Fruit fly (Drosophila melanogaster): ENCODE measurements around the gene CG33783.

The CG33783 gene

dm6 chr3R:10109212-10109880 is 42.8 kb downstream of the CG33783 start (continued):
- TF ChIP-seq Dll (GFP tag; IDR thresholded peaks at IDR 0.05; ENCODE audit: partially characterized antibody) (peak; percentile 53; the same call in 2 of the 4 replicates), knrl (GFP tag; IDR thresholded peaks at IDR 0.05; ENCODE audit: partially characterized antibody) (no peak), cg (GFP tag; optimal IDR thresholded peaks at IDR 0.05) (peak; percentile 97), dm (GFP tag; optimal IDR thresholded peaks at IDR 0.05) (peak; percentile 10), Deaf1 (tag; optimal IDR thresholded peaks at IDR 0.05) (peak; percentile 89), CG15269 (tag; optimal IDR thresholded peaks at IDR 0.05) (peak; percentile 16), Rx (GFP tag; IDR thresholded peaks at IDR 0.05) (no peak), CG6791 (GFP tag; IDR thresholded peaks at IDR 0.05; ENCODE audit: partially characterized antibody) (no peak), pan (optimal IDR thresholded peaks at IDR 0.05) (no peak), pan (GFP tag; optimal IDR thresholded peaks at IDR 0.05 in 1 of 2, IDR thresholded peaks at IDR 0.05 in 1 of 2) (peak in 1 of 2 experiments; percentile 34), Xrp1 (GFP tag; IDR thresholded peaks at IDR 0.05) (0 out of 2 replicates have a peak, but pooled peaks have one; percentile 30), MBD-R2 (GFP tag; IDR thresholded peaks at IDR 0.05) (peak; percentile 26; the same call in 1 of the 2 replicates), wdn (GFP tag; IDR thresholded peaks at IDR 0.05) (0 out of 2 replicates have a peak, but pooled peaks have one; percentile 15), CG10366 (GFP tag; IDR thresholded peaks at IDR 0.05) (no peak), gcm (GFP tag; optimal IDR thresholded peaks at IDR 0.05) (peak; percentile 32), chinmo (GFP tag; IDR thresholded peaks at IDR 0.05; ENCODE audit: partially characterized antibody) (peak; percentile 80; the same call in 1 of the 4 replicates), Bgb (GFP tag; IDR thresholded peaks at IDR 0.05; ENCODE audit: partially characterized antibody) (no peak), amos (GFP tag; IDR thresholded peaks at IDR 0.05; ENCODE audit: partially characterized antibody) (peak; percentile 19; the same call in 1 of the 2 replicates), cwo (GFP tag; optimal IDR thresholded peaks at IDR 0.05) (peak; percentile 11), prd (optimal IDR thresholded peaks at IDR 0.05) (no peak), prd (GFP tag; IDR thresholded peaks at IDR 0.05) (0 out of 3 replicates have a peak, but pooled peaks have one; percentile 16), inv (GFP tag; IDR thresholded peaks at IDR 0.05; ENCODE audit: partially characterized antibody) (no peak), vnd (GFP tag; IDR thresholded peaks at IDR 0.05; ENCODE audit: partially characterized antibody) (no peak), ERR (GFP tag; optimal IDR thresholded peaks at IDR 0.05) (no peak), CG7556 (GFP tag; optimal IDR thresholded peaks at IDR 0.05) (peak; percentile 3), CG10543 (GFP tag; optimal IDR thresholded peaks at IDR 0.05) (peak; percentile 19), CG9932 (GFP tag; IDR thresholded peaks at IDR 0.05) (0 out of 2 replicates have a peak, but pooled peaks have one; percentile 21), Dip2 (GFP tag; IDR thresholded peaks at IDR 0.05) (no peak), CG8359 (GFP tag; optimal IDR thresholded peaks at IDR 0.05; ENCODE audit: borderline replicate concordance) (no peak), CG11696 (GFP tag; IDR thresholded peaks at IDR 0.05) (no peak), Fer1 (GFP tag; optimal IDR thresholded peaks at IDR 0.05) (peak; percentile 56), yki (optimal IDR thresholded peaks at IDR 0.05) (peak; percentile 92), H2.0 (GFP tag; IDR thresholded peaks at IDR 0.05) (no peak), nerfin-2 (GFP tag; IDR thresholded peaks at IDR 0.05; ENCODE audit: partially characterized antibody) (no peak), Jarid2 (GFP tag; optimal IDR thresholded peaks at IDR 0.05) (no peak), Ptx1 (GFP tag; IDR thresholded peaks at IDR 0.05) (peak; percentile 16; the same call in 1 of the 2 replicates), gsb-n (tag; optimal IDR thresholded peaks at IDR 0.05) (no peak), Dbx (GFP tag; IDR thresholded peaks at IDR 0.05) (peak; percentile 54; the same call in 2 of the 3 replicates), Pdp1 (GFP tag; optimal IDR thresholded peaks at IDR 0.05) (peak in 1 of 2 experiments; percentile 43), CG43689 (GFP tag; IDR thresholded peaks at IDR 0.05) (no peak), CG34224 (GFP tag; IDR thresholded peaks at IDR 0.05; ENCODE audit: partially characterized antibody) (peak; percentile 54; the same call in 1 of the 3 replicates), Gug (GFP tag; IDR thresholded peaks at IDR 0.05) (no peak), Med (GFP tag) (peak; percentile 82), CG16813 (GFP tag; IDR thresholded peaks at IDR 0.05; ENCODE audit: partially characterized antibody) (no peak), CG15514 (GFP tag; optimal IDR thresholded peaks at IDR 0.05) (no peak), Drgx (GFP tag; IDR thresholded peaks at IDR 0.05) (peak; percentile 52; the same call in 1 of the 2 replicates), ci (GFP tag; IDR thresholded peaks at IDR 0.05) (no peak; the same call in 2 of the 3 replicates), insv (GFP tag; optimal IDR thresholded peaks at IDR 0.05) (peak; percentile 94 to 95)
